Worm (Caenorhabditis elegans): Measurements from ENCODE around the gene F47C12.7.

F47C12.7 gene

DNA sequence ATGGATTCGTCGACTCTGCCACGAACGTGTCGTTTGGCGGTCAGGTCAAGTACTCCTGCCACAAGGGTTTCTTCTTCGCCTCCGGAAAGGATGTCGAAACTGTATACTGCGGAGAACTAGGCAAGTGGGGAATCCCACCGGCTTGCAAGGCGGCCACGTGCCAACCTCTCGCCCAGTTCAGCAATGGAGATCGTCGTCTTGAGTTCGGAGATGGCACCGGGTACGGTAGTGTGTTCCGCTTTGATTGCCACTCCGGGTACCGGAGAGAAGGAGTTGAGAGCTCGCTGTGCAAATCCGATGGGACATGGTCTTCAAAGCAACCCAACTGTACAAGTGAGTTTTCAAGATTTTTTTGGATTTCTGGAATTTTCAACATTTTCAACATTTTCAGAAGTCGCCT lies 4.4 kb upstream of the F47C12.7 start:
- TF ChIP-seq mep-1 (tag; optimal IDR thresholded peaks at IDR 0.05) (no peak), unc-120 (tag; optimal IDR thresholded peaks at IDR 0.05; ENCODE audit: poor library complexity, severe bottlenecking) (no peak), ceh-43 (GFP tag; optimal IDR thresholded peaks at IDR 0.05) (no peak), drap-1 (GFP tag; optimal IDR thresholded peaks at IDR 0.05) (no peak), ceh-39 (tag; optimal IDR thresholded peaks at IDR 0.05) (no peak), sem-2 (GFP tag; optimal IDR thresholded peaks at IDR 0.05) (no peak), blmp-1 (tag; optimal IDR thresholded peaks at IDR 0.05) (no peak), unc-39 (tag; optimal IDR thresholded peaks at IDR 0.05) (no peak), ham-2 (GFP tag; optimal IDR thresholded peaks at IDR 0.05) (no peak), zip-8 (tag; optimal IDR thresholded peaks at IDR 0.05) (no peak), nhr-28 (tag; optimal IDR thresholded peaks at IDR 0.05) (no peak), elt-3 (tag; optimal IDR thresholded peaks at IDR 0.05) (no peak), unc-62 (GFP tag; optimal IDR thresholded peaks at IDR 0.05) (no peak), bed-3 (GFP tag; optimal IDR thresholded peaks at IDR 0.05) (no peak), lsy-2 (tag; optimal IDR thresholded peaks at IDR 0.05) (no peak), mls-2 (tag; optimal IDR thresholded peaks at IDR 0.05) (no peak), nhr-12 (tag; optimal IDR thresholded peaks at IDR 0.05) (no peak), nhr-2 (tag; optimal IDR thresholded peaks at IDR 0.05) (no peak), mab-5 (tag; optimal IDR thresholded peaks at IDR 0.05) (no peak)

ce11 chrIV:3998517-3998916 lies 3.2 kb upstream of the F47C12.7 start, which contains the start of gene F47C12.8:
F47C12.8 (minus strand) TSS chrIV:3998617.
- TF ChIP-seq M03D4.4 (tag; optimal IDR thresholded peaks at IDR 0.05) (no peak), lsy-2 (tag; optimal IDR thresholded peaks at IDR 0.05) (no peak), mep-1 (tag; optimal IDR thresholded peaks at IDR 0.05) (no peak), blmp-1 (tag; optimal IDR thresholded peaks at IDR 0.05) (no peak), zip-8 (tag; optimal IDR thresholded peaks at IDR 0.05) (no peak), pha-4 (tag; optimal IDR thresholded peaks at IDR 0.05) (no peak), mls-2 (tag; optimal IDR thresholded peaks at IDR 0.05) (no peak), drap-1 (GFP tag; optimal IDR thresholded peaks at IDR 0.05) (no peak), ces-1 (GFP tag; optimal IDR thresholded peaks at IDR 0.05) (no peak), ham-2 (GFP tag; optimal IDR thresholded peaks at IDR 0.05) (no peak), nhr-28 (tag; optimal IDR thresholded peaks at IDR 0.05) (no peak), elt-3 (tag; optimal IDR thresholded peaks at IDR 0.05) (no peak), ceh-83 (GFP tag; optimal IDR thresholded peaks at IDR 0.05) (no peak), flh-1 (GFP tag; optimal IDR thresholded peaks at IDR 0.05) (no peak), ceh-39 (tag; optimal IDR thresholded peaks at IDR 0.05) (no peak)

DNA sequence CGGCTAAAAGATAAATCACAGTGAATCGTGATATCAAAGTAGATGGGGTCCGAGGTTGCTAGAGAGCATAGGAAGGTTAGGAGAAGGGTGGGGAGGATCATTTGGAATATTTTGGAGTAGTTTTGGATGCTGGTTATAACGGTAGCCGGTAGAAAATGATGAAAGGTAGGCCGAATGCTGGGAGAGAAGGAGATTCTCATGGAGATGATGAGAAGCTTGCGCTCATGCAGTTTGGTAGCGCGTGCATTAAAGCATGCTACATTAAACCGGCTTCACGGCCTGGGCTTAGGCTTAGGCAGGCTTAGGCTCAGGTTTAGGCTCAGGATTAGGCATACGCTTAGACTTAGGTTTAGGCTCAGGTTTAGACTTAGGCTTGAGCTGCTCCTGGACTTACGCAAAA lies 966 bp downstream of the F47C12.7 start, which contains the start of gene F47C12.13:
Gene F47C12.13, minus strand, starts transcription at position 101 of the 400 bp plus-strand sequence.
- TF ChIP-seq ztf-11 (tag; optimal IDR thresholded peaks at IDR 0.05) (no peak), ceh-43 (GFP tag; optimal IDR thresholded peaks at IDR 0.05) (no peak), bed-3 (GFP tag; optimal IDR thresholded peaks at IDR 0.05) (no peak), flh-1 (GFP tag; optimal IDR thresholded peaks at IDR 0.05) (no peak), blmp-1 (tag; optimal IDR thresholded peaks at IDR 0.05) (no peak), sem-2 (GFP tag; optimal IDR thresholded peaks at IDR 0.05) (no peak), elt-1 (tag; optimal IDR thresholded peaks at IDR 0.05; ENCODE audit: borderline replicate concordance, insufficient read depth) (no peak), unc-120 (tag; optimal IDR thresholded peaks at IDR 0.05; ENCODE audit: poor library complexity, severe bottlenecking) (no peak), nhr-2 (tag; optimal IDR thresholded peaks at IDR 0.05) (no peak), mep-1 (tag; optimal IDR thresholded peaks at IDR 0.05) (no peak), mls-2 (tag; optimal IDR thresholded peaks at IDR 0.05) (no peak), elt-3 (tag; optimal IDR thresholded peaks at IDR 0.05) (no peak), lin-13 (tag; optimal IDR thresholded peaks at IDR 0.05) (no peak), nhr-237 (tag; optimal IDR thresholded peaks at IDR 0.05) (no peak), unc-39 (tag; optimal IDR thresholded peaks at IDR 0.05) (no peak), lin-32 (GFP tag; optimal IDR thresholded peaks at IDR 0.05) (no peak), zip-8 (tag; optimal IDR thresholded peaks at IDR 0.05) (no peak), nhr-12 (tag; optimal IDR thresholded peaks at IDR 0.05) (no peak), ceh-39 (tag; optimal IDR thresholded peaks at IDR 0.05) (no peak), unc-62 (GFP tag; optimal IDR thresholded peaks at IDR 0.05) (no peak)

DNA sequence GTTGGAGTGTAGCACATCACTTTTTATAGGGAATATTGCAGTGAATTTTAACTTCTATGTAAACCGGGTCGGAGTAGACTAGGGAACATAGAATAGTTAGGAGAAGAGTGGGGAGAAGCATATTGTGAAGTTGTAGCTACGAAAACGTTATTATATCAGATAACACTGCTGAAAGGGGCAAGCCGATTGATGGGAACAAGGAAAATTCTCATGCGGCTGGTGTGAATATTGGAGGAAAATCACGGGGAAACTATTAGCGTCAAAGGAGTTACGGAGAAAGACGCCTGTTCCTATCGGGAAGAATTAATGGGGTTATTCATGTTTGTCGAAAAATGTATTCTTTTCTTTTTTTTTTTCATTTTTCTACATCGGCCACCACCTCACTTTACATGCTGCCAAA lies 2.0 kb downstream of the F47C12.7 start, which contains the start of gene F47C12.6:
Gene F47C12.6, minus strand, starts transcription at position 101 of the 400 bp plus-strand sequence.
- TF ChIP-seq unc-120 (tag; optimal IDR thresholded peaks at IDR 0.05; ENCODE audit: poor library complexity, severe bottlenecking) (no peak), cnd-1 (tag; optimal IDR thresholded peaks at IDR 0.05) (no peak), drap-1 (GFP tag; optimal IDR thresholded peaks at IDR 0.05) (no peak), lin-32 (GFP tag; optimal IDR thresholded peaks at IDR 0.05) (no peak), unc-39 (tag; optimal IDR thresholded peaks at IDR 0.05) (no peak), mls-2 (tag; optimal IDR thresholded peaks at IDR 0.05) (no peak), hlh-1 (tag; optimal IDR thresholded peaks at IDR 0.05) (no peak), bed-3 (GFP tag; optimal IDR thresholded peaks at IDR 0.05) (no peak), unc-62 (GFP tag; optimal IDR thresholded peaks at IDR 0.05) (no peak), blmp-1 (tag; optimal IDR thresholded peaks at IDR 0.05) (no peak)

All from whole organism, mixed stage, embryonic.